Worm (Caenorhabditis elegans) whole organism, young adult: Measurements from ENCODE around the gene ZK84.2.

Experiments used
- B0019.2 ChIP-seq: fragments of 200-800 bp; sonication (Bioruptor generic); conservative IDR thresholded peaks from 2 replicates; pipeline ENCODE4 v1.3.6; 2022; ENCODE audit warnings: missing genetic modification reagents, missing genetic modification characterization, missing compliant biosample characterization
- B0035.1 ChIP-seq: sonication (generic microtip); optimal IDR thresholded peaks from 2 replicates; lab custom pipeline; 2016; ENCODE audit warnings: missing genetic modification characterization, mild to moderate bottlenecking, missing compliant biosample characterization, missing genotype, missing genetic modification reagents
- B0336.3 ChIP-seq: fragments of 200-800 bp; sonication (Bioruptor generic); IDR thresholded peaks from 2 replicates; pipeline ENCODE4 v1.3.6; 2022; ENCODE audit warnings: missing genetic modification characterization, missing compliant biosample characterization
- C06A6.2 ChIP-seq: fragments of 200-800 bp; sonication (Bioruptor generic); conservative IDR thresholded peaks from 2 replicates; pipeline ENCODE4 v1.3.6; 2022; ENCODE audit warnings: missing genetic modification characterization, missing compliant biosample characterization
- D2030.7 ChIP-seq: fragments of 200-800 bp; sonication (Bioruptor generic); IDR thresholded peaks from 2 replicates; pipeline ENCODE4 v1.3.6; 2022; ENCODE audit warnings: missing genetic modification reagents, missing genetic modification characterization, missing compliant biosample characterization
- F10E7.11 ChIP-seq: sonication (generic microtip); optimal IDR thresholded peaks from 2 replicates; lab custom pipeline; 2017; ENCODE audit warnings: mild to moderate bottlenecking, missing genetic modification characterization, moderate library complexity, missing compliant biosample characterization
- F22D6.2 ChIP-seq: sonication (generic microtip); optimal IDR thresholded peaks from 2 replicates; lab custom pipeline; 2016; ENCODE audit warnings: mild to moderate bottlenecking, missing genetic modification characterization, missing compliant biosample characterization
- F52B5.7 ChIP-seq: sonication (generic microtip); optimal IDR thresholded peaks from 2 replicates; lab custom pipeline; 2016; ENCODE audit warnings: mild to moderate bottlenecking, missing genetic modification characterization, missing compliant biosample characterization
- F57C9.4 ChIP-seq: sonication (generic microtip); optimal IDR thresholded peaks from 2 replicates; lab custom pipeline; 2017; ENCODE audit warnings: mild to moderate bottlenecking, missing genetic modification characterization, missing compliant biosample characterization
- T26A5.8 ChIP-seq: sonication (generic microtip); optimal IDR thresholded peaks from 2 replicates; lab custom pipeline; 2016; ENCODE audit warnings: missing genetic modification characterization, missing compliant biosample characterization
- Y53F4B.3 ChIP-seq: fragments of 200-800 bp; sonication (Bioruptor generic); IDR thresholded peaks from 2 replicates; pipeline ENCODE4 v1.3.6; 2022; ENCODE audit warnings: missing genetic modification reagents, missing genetic modification characterization, missing compliant biosample characterization
- Y53G8AR.9 ChIP-seq: fragments of 200-800 bp; sonication (Bioruptor generic); conservative IDR thresholded peaks from 2 replicates; pipeline ENCODE4 v1.3.6; 2022; ENCODE audit warnings: missing genetic modification reagents, missing genetic modification characterization, missing compliant biosample characterization
- Y95B8A.8 ChIP-seq: fragments of 200-800 bp; sonication (Bioruptor generic); IDR thresholded peaks from 2 replicates; pipeline ENCODE4 v1.3.6; 2022; ENCODE audit warnings: missing genetic modification reagents, missing genetic modification characterization, missing compliant biosample characterization
- ama-1 ChIP-seq, 3 experiments: fragments of 150-350 bp in 1 of 3; sonication (generic microtip) in 2 of 3; optimal IDR thresholded peaks; 2 replicates each; lab custom pipeline; 2014 to 2018; ENCODE audit warnings: missing biosample characterization in 2 of 3, missing genetic modification characterization in 2 of 3, missing genetic modification reagents in 2 of 3
- aptf-2 ChIP-seq: fragments of 200-800 bp; sonication (Bioruptor generic); conservative IDR thresholded peaks from 2 replicates; pipeline ENCODE4 v1.3.6; 2022; ENCODE audit warnings: missing genetic modification reagents, missing genetic modification characterization, missing compliant biosample characterization
- atf-7 ChIP-seq: sonication (generic microtip); optimal IDR thresholded peaks from 2 replicates; lab custom pipeline; 2017; ENCODE audit warnings: mild to moderate bottlenecking, missing genetic modification characterization, missing compliant biosample characterization
- attf-6 ChIP-seq: fragments of 200-800 bp; sonication (Bioruptor generic); IDR thresholded peaks from 2 replicates; pipeline ENCODE4 v1.3.6; 2022; ENCODE audit warnings: missing genetic modification reagents, missing genetic modification characterization, missing compliant biosample characterization
- cebp-1 ChIP-seq, 2 experiments: fragments of 200-800 bp in 1 of 2; sonication (Bioruptor generic) in 1 of 2; sonication (generic microtip) in 1 of 2; IDR thresholded peaks in 1 of 2; optimal IDR thresholded peaks in 1 of 2; 2 replicates each; pipeline versions ENCODE4 v1.3.6 to Lab custom; 2017 to 2022; ENCODE audit warnings: missing compliant biosample characterization in 2 of 2, missing genetic modification characterization in 2 of 2, mild to moderate bottlenecking in 1 of 2, missing genetic modification reagents in 1 of 2, moderate library complexity in 1 of 2
- cebp-2 ChIP-seq: fragments of 200-800 bp; sonication (Bioruptor generic); IDR thresholded peaks from 2 replicates; pipeline ENCODE4 v1.3.6; 2022; ENCODE audit warnings: missing genetic modification characterization, missing compliant biosample characterization
- ceh-100 ChIP-seq: fragments of 200-800 bp; sonication (Bioruptor generic); IDR thresholded peaks from 2 replicates; pipeline ENCODE4 v1.3.6; 2022; ENCODE audit warnings: missing genetic modification reagents, missing genetic modification characterization, missing compliant biosample characterization
- ceh-40 ChIP-seq: fragments of 200-800 bp; sonication (Bioruptor generic); IDR thresholded peaks from 2 replicates; pipeline ENCODE4 v1.3.6; 2022; ENCODE audit warnings: missing genetic modification characterization, missing compliant biosample characterization
- dpff-1 ChIP-seq: sonication (generic microtip); optimal IDR thresholded peaks from 2 replicates; lab custom pipeline; 2017; ENCODE audit warnings: mild to moderate bottlenecking, missing genetic modification characterization, missing compliant biosample characterization
- dpl-1 ChIP-seq: fragments of 150-350 bp; optimal IDR thresholded peaks from 2 replicates; lab custom pipeline; 2014; ENCODE audit warnings: missing biosample characterization, missing genetic modification reagents, missing genetic modification characterization
- efl-1 ChIP-seq: fragments of 150-350 bp; optimal IDR thresholded peaks from 2 replicates; lab custom pipeline; 2014; ENCODE audit warnings: missing biosample characterization, missing genetic modification reagents, missing genetic modification characterization
- egl-18 ChIP-seq: fragments of 200-800 bp; sonication (Bioruptor generic); IDR thresholded peaks from 2 replicates; pipeline ENCODE4 v1.3.6; 2022; ENCODE audit warnings: missing genetic modification reagents, missing genetic modification characterization, missing compliant biosample characterization
- egl-44 ChIP-seq: fragments of 200-800 bp; sonication (Bioruptor generic); IDR thresholded peaks from 2 replicates; pipeline ENCODE4 v1.3.6; 2022; ENCODE audit warnings: missing genetic modification reagents, missing genetic modification characterization, missing compliant biosample characterization
- ekl-4 ChIP-seq: fragments of 200-800 bp; sonication (Bioruptor generic); IDR thresholded peaks from 2 replicates; pipeline ENCODE4 v1.3.6; 2022; ENCODE audit warnings: missing genetic modification reagents, missing genetic modification characterization, missing compliant biosample characterization
- lag-1 ChIP-seq: fragments of 200-800 bp; sonication (Bioruptor generic); IDR thresholded peaks from 2 replicates; pipeline ENCODE4 v1.3.6; 2022; ENCODE audit warnings: missing genetic modification reagents, missing genetic modification characterization, missing compliant biosample characterization
- lin-40 ChIP-seq: sonication (generic microtip); optimal IDR thresholded peaks from 2 replicates; lab custom pipeline; 2016; ENCODE audit warnings: missing genetic modification characterization, mild to moderate bottlenecking, missing compliant biosample characterization, missing genotype, missing genetic modification reagents
- madf-10 ChIP-seq: sonication (generic microtip); optimal IDR thresholded peaks from 2 replicates; lab custom pipeline; 2016; ENCODE audit warnings: mild to moderate bottlenecking, missing genetic modification characterization, missing compliant biosample characterization
- madf-6 ChIP-seq: fragments of 200-800 bp; sonication (Bioruptor generic); IDR thresholded peaks from 2 replicates; pipeline ENCODE4 v1.3.6; 2022; ENCODE audit warnings: missing genetic modification reagents, missing genetic modification characterization, missing compliant biosample characterization
- mcd-1 ChIP-seq: fragments of 200-800 bp; sonication (Bioruptor generic); IDR thresholded peaks from 2 replicates; pipeline ENCODE4 v1.3.6; 2022; ENCODE audit warnings: missing genetic modification reagents, missing genetic modification characterization, missing compliant biosample characterization
- mes-4 ChIP-seq: sonication (generic microtip); optimal IDR thresholded peaks from 2 replicates; lab custom pipeline; 2016; ENCODE audit warnings: missing genotype, missing genetic modification characterization, missing compliant biosample characterization
- nhr-27 ChIP-seq: fragments of 200-800 bp; sonication (Bioruptor generic); optimal IDR thresholded peaks from 2 replicates; lab custom pipeline; 2018; ENCODE audit warnings: mild to moderate bottlenecking, missing genetic modification characterization, moderate library complexity, missing compliant biosample characterization
- rec-8 ChIP-seq, 2 experiments: sonication (generic microtip); optimal IDR thresholded peaks; 2 replicates each; lab custom pipeline; 2016; ENCODE audit warnings: mild to moderate bottlenecking in 2 of 2, missing genetic modification characterization in 2 of 2, missing genetic modification reagents in 2 of 2, missing genotype in 2 of 2, missing biosample characterization in 1 of 2, missing compliant biosample characterization in 1 of 2, moderate library complexity in 1 of 2
- snpc-1.1 ChIP-seq: sonication (generic microtip); optimal IDR thresholded peaks from 2 replicates; lab custom pipeline; 2017; ENCODE audit warnings: missing genetic modification characterization, mild to moderate bottlenecking, missing compliant biosample characterization, antibody characterized with exemption, moderate library complexity, missing genotype, missing genetic modification reagents; ENCODE audit not compliant: insufficient read depth
- snpc-1.3 ChIP-seq: sonication (generic microtip); optimal IDR thresholded peaks from 2 replicates; lab custom pipeline; 2017; ENCODE audit warnings: missing genetic modification characterization, mild to moderate bottlenecking, missing compliant biosample characterization, antibody characterized with exemption, moderate library complexity, missing genotype, missing genetic modification reagents; ENCODE audit not compliant: insufficient read depth
- somi-1 ChIP-seq: fragments of 200-800 bp; sonication (Bioruptor generic); optimal IDR thresholded peaks from 2 replicates; lab custom pipeline; 2018; ENCODE audit warnings: mild to moderate bottlenecking, missing genetic modification characterization, missing compliant biosample characterization
- sptf-2 ChIP-seq: fragments of 200-800 bp; sonication (Bioruptor generic); optimal IDR thresholded peaks from 2 replicates; lab custom pipeline; 2018; ENCODE audit warnings: mild to moderate bottlenecking, missing genetic modification characterization, missing compliant biosample characterization
- tbx-9 ChIP-seq: sonication (generic microtip); optimal IDR thresholded peaks from 2 replicates; lab custom pipeline; 2016; ENCODE audit warnings: borderline replicate concordance, missing genetic modification characterization, inconsistent platforms, missing compliant biosample characterization
- tlf-1 ChIP-seq: fragments of 200-800 bp; sonication (Bioruptor generic); optimal IDR thresholded peaks from 2 replicates; lab custom pipeline; 2018; ENCODE audit warnings: mild to moderate bottlenecking, missing genetic modification characterization, missing compliant biosample characterization
- unc-62 ChIP-seq: fragments of 150-350 bp; optimal IDR thresholded peaks from 2 replicates; lab custom pipeline; 2014; ENCODE audit warnings: missing biosample characterization, missing genetic modification reagents, missing genetic modification characterization
- zfh-2 ChIP-seq: fragments of 200-800 bp; sonication (Bioruptor generic); conservative IDR thresholded peaks from 2 replicates; pipeline ENCODE4 v1.3.6; 2022; ENCODE audit warnings: missing genetic modification reagents, missing genetic modification characterization, missing compliant biosample characterization
- zim-3 ChIP-seq: sonication (generic microtip); optimal IDR thresholded peaks from 2 replicates; lab custom pipeline; 2017; ENCODE audit warnings: mild to moderate bottlenecking, missing genetic modification characterization, moderate library complexity, missing compliant biosample characterization
- ztf-18 ChIP-seq: sonication (generic microtip); optimal IDR thresholded peaks from 2 replicates; lab custom pipeline; 2016; ENCODE audit warnings: missing genotype, mild to moderate bottlenecking, missing genetic modification characterization, missing compliant biosample characterization
- ztf-25 ChIP-seq: fragments of 200-800 bp; sonication (Bioruptor generic); IDR thresholded peaks from 2 replicates; pipeline ENCODE4 v1.3.6; 2022; ENCODE audit warnings: missing genetic modification reagents, missing genetic modification characterization, missing compliant biosample characterization
- ztf-3 ChIP-seq: fragments of 200-800 bp; sonication (Bioruptor generic); optimal IDR thresholded peaks from 2 replicates; lab custom pipeline; 2018; ENCODE audit warnings: mild to moderate bottlenecking, missing genetic modification characterization, missing compliant biosample characterization

Gene ZK84.2

ce11 chrII:6047639-6048159 is 33.5 kb downstream of the ZK84.2 start, which contains the start of the genes R12C12.6 and ran-5 (continued):
- TF ChIP-seq attf-6 (no peak), ztf-25 (no peak), dpff-1 (no peak), D2030.7 (GFP tag; lab: Robert Waterston, UW) (peak; percentile 52; the same call in 1 of the 2 replicates), Y53G8AR.9 (GFP tag; lab: Robert Waterston, UW) (peak; percentile 89), lin-40 (tag; lab: Kevin White, UChicago) (peak; percentile 90), rec-8 (tag; optimal IDR thresholded peaks at IDR 0.05; lab: Kevin White, UChicago) (peak in 1 of 2 experiments; percentile 15), C06A6.2 (GFP tag; lab: Robert Waterston, UW) (peak; percentile 50; the same call in 1 of the 2 replicates), cebp-1 (GFP tag; IDR thresholded peaks at IDR 0.05; lab: Robert Waterston, UW) (no peak), cebp-1 (tag; optimal IDR thresholded peaks at IDR 0.05; lab: Kevin White, UChicago) (peak; percentile 80), mcd-1 (GFP tag; lab: Robert Waterston, UW) (peak; percentile 84), zfh-2 (no peak), F52B5.7 (tag; lab: Kevin White, UChicago) (no peak), F10E7.11 (tag; lab: Kevin White, UChicago) (no peak), B0019.2 (GFP tag; lab: Robert Waterston, UW) (no peak), madf-10 (tag; lab: Kevin White, UChicago) (no peak), ama-1 (optimal IDR thresholded peaks at IDR 0.05; lab: Kevin White, UChicago) (no peak), ama-1 (GFP tag; optimal IDR thresholded peaks at IDR 0.05; lab: Kevin White, UChicago) (no peak), ceh-40 (GFP tag; lab: Robert Waterston, UW) (no peak), egl-44 (no peak), Y95B8A.8 (no peak; the same call in 1 of the 2 replicates), zim-3 (tag; lab: Kevin White, UChicago) (no peak), B0336.3 (GFP tag; lab: Robert Waterston, UW) (peak; percentile 65; the same call in 1 of the 2 replicates), dpl-1 (GFP tag; lab: Kevin White, UChicago) (peak; percentile 27), tbx-9 (no peak), lag-1 (GFP tag; lab: Robert Waterston, UW) (no peak), efl-1 (peak; percentile 11), T26A5.8 (tag; lab: Kevin White, UChicago) (no peak), madf-6 (peak; percentile 84), B0035.1 (tag; lab: Kevin White, UChicago) (no peak), F22D6.2 (tag; lab: Kevin White, UChicago) (peak; percentile 55), somi-1 (GFP tag; lab: Kevin White, UChicago) (no peak), ekl-4 (GFP tag; lab: Robert Waterston, UW) (peak; percentile 77), unc-62 (GFP tag; lab: Kevin White, UChicago) (no peak), mes-4 (tag; lab: Kevin White, UChicago) (no peak), snpc-1.3 (tag; lab: Kevin White, UChicago) (peak; percentile 11), egl-18 (no peak), Y53F4B.3 (GFP tag; lab: Robert Waterston, UW) (no peak), ztf-3 (GFP tag; lab: Kevin White, UChicago) (no peak), F57C9.4 (tag; lab: Kevin White, UChicago) (no peak), sptf-2 (no peak), snpc-1.1 (tag; lab: Kevin White, UChicago) (no peak), cebp-2 (GFP tag; lab: Robert Waterston, UW) (0 out of 2 replicates have a peak, but pooled peaks have one; percentile 68), nhr-27 (tag; lab: Kevin White, UChicago) (no peak), atf-7 (tag; lab: Kevin White, UChicago) (peak; percentile 48), ztf-18 (tag; lab: Kevin White, UChicago) (peak; percentile 98), ceh-100 (GFP tag; lab: Robert Waterston, UW) (peak; percentile 70; the same call in 1 of the 2 replicates), aptf-2 (GFP tag; lab: Robert Waterston, UW) (no peak), tlf-1 (peak; percentile 73)
